Fruit fly (Drosophila melanogaster) Kc167 (cell line): ENCODE data around the gene Ref1.

Experiments used
- h ChIP-seq: fragments of >200 bp; optimal IDR thresholded peaks from 3 replicates; lab custom pipeline; 2018; ENCODE audit warnings: missing external identifiers
- insv ChIP-seq: fragments of >200 bp; optimal IDR thresholded peaks from 3 replicates; lab custom pipeline; 2018; ENCODE audit warnings: missing external identifiers
- psq ChIP-seq: fragments of >200 bp; optimal IDR thresholded peaks from 2 replicates; lab custom pipeline; 2017; ENCODE audit warnings: missing external identifiers

- TF ChIP-seq insv = no peak
- TF ChIP-seq psq (lab: Kevin White, UChicago) = no peak
- TF ChIP-seq h (lab: Kevin White, UChicago) = no peak
These were observed 47.8 kb upstream of the Ref1 start, which contains the start of gene CG10068 for dm6 chr3R:7127966-7128365.
